Worm (Caenorhabditis elegans) whole organism, L3 larva: ENCODE results near the gene cysl-3.

Experiments used
- eor-1 ChIP-seq, 2 experiments: fragments of 150-350 bp; optimal IDR thresholded peaks; 2 replicates each; lab custom pipeline; 2014 to 2018; ENCODE audit warnings: missing biosample characterization in 2 of 2, missing genetic modification characterization in 2 of 2
- nhr-11 ChIP-seq: fragments of 150-350 bp; optimal IDR thresholded peaks from 2 replicates; lab custom pipeline; 2014; ENCODE audit warnings: missing biosample characterization, missing genetic modification characterization
- nhr-12 ChIP-seq: fragments of 150-350 bp; optimal IDR thresholded peaks from 2 replicates; lab custom pipeline; 2014; ENCODE audit warnings: missing biosample characterization, missing genetic modification characterization
- nhr-237 ChIP-seq: fragments of 150-350 bp; optimal IDR thresholded peaks from 2 replicates; lab custom pipeline; 2014; ENCODE audit warnings: missing biosample characterization, missing genetic modification characterization
- pqm-1 ChIP-seq: fragments of 150-350 bp; optimal IDR thresholded peaks from 2 replicates; lab custom pipeline; 2017; ENCODE audit warnings: missing biosample characterization, missing genetic modification characterization, inconsistent platforms
- sea-2 ChIP-seq: fragments of 150-350 bp; sonication (generic microtip); optimal IDR thresholded peaks from 4 replicates; lab custom pipeline; 2014; ENCODE audit warnings: missing biosample characterization, missing genetic modification reagents, missing genetic modification characterization
- tbx-2 ChIP-seq: sonication (generic microtip); optimal IDR thresholded peaks from 2 replicates; lab custom pipeline; 2016; ENCODE audit warnings: mild to moderate bottlenecking, missing genetic modification characterization, missing compliant biosample characterization
- unc-39 ChIP-seq: sonication (generic microtip); optimal IDR thresholded peaks from 4 replicates; lab custom pipeline; 2017; ENCODE audit warnings: missing biosample characterization, missing genetic modification characterization
- unc-62 ChIP-seq: fragments of 150-350 bp; sonication (generic microtip); optimal IDR thresholded peaks from 4 replicates; lab custom pipeline; 2014; ENCODE audit warnings: missing biosample characterization, missing genetic modification reagents, missing genetic modification characterization
- ztf-4 ChIP-seq: fragments of 150-350 bp; optimal IDR thresholded peaks from 2 replicates; lab custom pipeline; 2014; ENCODE audit warnings: missing biosample characterization, missing genetic modification characterization

DNA sequence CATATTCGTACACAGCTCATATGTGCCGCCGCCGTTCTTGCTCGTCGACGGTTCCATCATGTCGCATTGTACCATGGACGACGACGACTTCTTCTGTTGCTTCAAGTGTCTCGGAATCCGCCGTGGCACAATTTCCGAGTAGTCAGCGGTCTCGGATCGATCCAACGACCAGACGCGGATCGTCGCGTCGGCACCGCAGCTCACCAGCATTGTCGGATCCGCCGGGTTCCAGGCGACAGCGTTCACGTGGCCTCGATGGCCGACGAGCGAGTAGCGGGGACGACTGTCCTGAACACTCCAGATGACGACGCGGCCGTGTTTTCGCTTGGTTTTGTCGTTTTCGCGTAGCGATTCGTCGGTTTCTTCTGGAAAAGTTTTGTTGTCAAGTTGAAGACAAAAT, 25.6 kb downstream of the cysl-3 start:
- no peak for TF ChIP-seq eor-1 (tag; optimal IDR thresholded peaks at IDR 0.05; lab: Kevin White, UChicago)
- no peak for TF ChIP-seq nhr-11 (tag; lab: Kevin White, UChicago)
- TF ChIP-seq nhr-12 (tag; lab: Kevin White, UChicago), result no peak
- no peak for TF ChIP-seq sea-2 (GFP tag; lab: Kevin White, UChicago)
- TF ChIP-seq unc-62 (GFP tag; lab: Kevin White, UChicago), result no peak
- TF ChIP-seq nhr-237 (tag; lab: Kevin White, UChicago), result no peak
- TF ChIP-seq tbx-2 (tag; lab: Kevin White, UChicago), result no peak
- no peak for TF ChIP-seq unc-39 (tag; lab: Kevin White, UChicago)
- no peak for TF ChIP-seq pqm-1 (tag; lab: Kevin White, UChicago)
- no peak for TF ChIP-seq ztf-4
